Worm (Caenorhabditis elegans) whole organism, late embryonic: Measurements from ENCODE around the gene psf-1.

Experiments
- F13H6.1 ChIP-seq: sonication (generic microtip); optimal IDR thresholded peaks from 2 replicates; lab custom pipeline; 2016; ENCODE audit warnings: missing genetic modification characterization, missing compliant biosample characterization
- K09A11.1 ChIP-seq: sonication (generic microtip); optimal IDR thresholded peaks from 2 replicates; lab custom pipeline; 2017; ENCODE audit warnings: antibody characterized with exemption, mild to moderate bottlenecking, missing genetic modification characterization, missing compliant biosample characterization; ENCODE audit not compliant: insufficient read depth
- T23F11.4 ChIP-seq: fragments of 200-800 bp; sonication (Bioruptor generic); optimal IDR thresholded peaks from 2 replicates; lab custom pipeline; 2018; ENCODE audit warnings: mild to moderate bottlenecking, missing genetic modification characterization, missing compliant biosample characterization
- Y22D7AL.16 ChIP-seq: sonication (generic microtip); optimal IDR thresholded peaks from 2 replicates; lab custom pipeline; 2016; ENCODE audit warnings: missing genetic modification characterization, missing compliant biosample characterization
- ama-1 ChIP-seq: fragments of 150-350 bp; optimal IDR thresholded peaks from 2 replicates; lab custom pipeline; 2014
- ceh-14 ChIP-seq: sonication (generic microtip); optimal IDR thresholded peaks from 2 replicates; lab custom pipeline; 2016; ENCODE audit warnings: missing genotype, missing genetic modification characterization, missing compliant biosample characterization
- ceh-19 ChIP-seq: fragments of 200-800 bp; sonication (Bioruptor generic); optimal IDR thresholded peaks from 2 replicates; lab custom pipeline; 2018; ENCODE audit warnings: mild to moderate bottlenecking, missing genetic modification characterization, missing compliant biosample characterization
- ceh-22 ChIP-seq: sonication (generic microtip); optimal IDR thresholded peaks from 2 replicates; lab custom pipeline; 2017; ENCODE audit warnings: missing biosample characterization, missing genetic modification characterization
- ceh-24 ChIP-seq: sonication (generic microtip); optimal IDR thresholded peaks from 2 replicates; lab custom pipeline; 2016; ENCODE audit warnings: mild to moderate bottlenecking, missing genetic modification characterization, missing compliant biosample characterization
- elt-4 ChIP-seq: sonication (generic microtip); optimal IDR thresholded peaks from 2 replicates; lab custom pipeline; 2016; ENCODE audit warnings: missing genetic modification characterization, missing compliant biosample characterization
- eyg-1 ChIP-seq: sonication (generic microtip); optimal IDR thresholded peaks from 2 replicates; lab custom pipeline; 2016; ENCODE audit warnings: missing genotype, missing genetic modification characterization, missing compliant biosample characterization
- fax-1 ChIP-seq: sonication (generic microtip); optimal IDR thresholded peaks from 2 replicates; lab custom pipeline; 2016; ENCODE audit warnings: missing genotype, missing genetic modification characterization, missing compliant biosample characterization
- fkh-10 ChIP-seq: fragments of 150-350 bp; optimal IDR thresholded peaks from 2 replicates; lab custom pipeline; 2014; ENCODE audit warnings: missing biosample characterization, missing genetic modification reagents, missing genetic modification characterization
- npax-4 ChIP-seq: sonication (generic microtip); optimal IDR thresholded peaks from 2 replicates; lab custom pipeline; 2016; ENCODE audit warnings: missing genetic modification characterization, missing compliant biosample characterization
- odd-2 ChIP-seq: sonication (generic microtip); optimal IDR thresholded peaks from 2 replicates; lab custom pipeline; 2017; ENCODE audit warnings: antibody characterized with exemption, mild to moderate bottlenecking, missing genetic modification characterization, missing compliant biosample characterization
- pag-3 ChIP-seq: sonication (generic microtip); optimal IDR thresholded peaks from 2 replicates; lab custom pipeline; 2016; ENCODE audit warnings: missing compliant biosample characterization, missing genetic modification characterization, borderline replicate concordance
- pha-4 ChIP-seq: fragments of 150-350 bp; optimal IDR thresholded peaks from 2 replicates; lab custom pipeline; 2018; ENCODE audit warnings: missing biosample characterization, missing genetic modification reagents, missing genetic modification characterization
- ref-2 ChIP-seq: sonication (generic microtip); optimal IDR thresholded peaks from 2 replicates; lab custom pipeline; 2016; ENCODE audit warnings: missing genetic modification characterization, missing compliant biosample characterization
- sox-2 ChIP-seq: fragments of 200-800 bp; sonication (Bioruptor generic); IDR thresholded peaks from 2 replicates; pipeline ENCODE4 v1.3.6; 2022; ENCODE audit warnings: missing genetic modification reagents, missing genetic modification characterization, missing compliant biosample characterization
- syd-9 ChIP-seq: sonication (generic microtip); optimal IDR thresholded peaks from 2 replicates; lab custom pipeline; 2016; ENCODE audit warnings: mild to moderate bottlenecking, missing genetic modification characterization, moderate library complexity, missing compliant biosample characterization
- ttx-3 ChIP-seq: sonication (generic microtip); optimal IDR thresholded peaks from 2 replicates; lab custom pipeline; 2016; ENCODE audit warnings: missing genetic modification reagents, missing genetic modification characterization, missing compliant biosample characterization
- unc-42 ChIP-seq: sonication (generic microtip); optimal IDR thresholded peaks from 2 replicates; lab custom pipeline; 2016; ENCODE audit warnings: missing genotype, missing genetic modification characterization, missing compliant biosample characterization
- unc-86 ChIP-seq: sonication (generic microtip); optimal IDR thresholded peaks from 2 replicates; lab custom pipeline; 2016; ENCODE audit warnings: missing genetic modification characterization, missing compliant biosample characterization

The psf-1 gene

ce11 chrII:10016013-10016412, 47.5 kb downstream of the psf-1 start, which contains the start of gene lec-2:
TSS of gene lec-2 (minus strand) at chrII:10016183.
- TF ChIP-seq syd-9 (tag; lab: Kevin White, UChicago) (no peak), ceh-22 (no peak), Y22D7AL.16 (tag; lab: Kevin White, UChicago) (no peak), unc-42 (tag; lab: Kevin White, UChicago) (no peak), pag-3 (no peak), unc-86 (tag; lab: Kevin White, UChicago) (no peak), npax-4 (tag; lab: Kevin White, UChicago) (no peak), odd-2 (tag; lab: Kevin White, UChicago) (no peak), ceh-24 (no peak), ceh-14 (tag; lab: Kevin White, UChicago) (no peak), sox-2 (GFP tag; lab: Robert Waterston, UW) (no peak), ama-1 (lab: Kevin White, UChicago) (no peak), fkh-10 (GFP tag; lab: Kevin White, UChicago) (no peak), pha-4 (tag; lab: Kevin White, UChicago) (no peak), ref-2 (tag; lab: Kevin White, UChicago) (no peak), elt-4 (tag; lab: Kevin White, UChicago) (no peak)

ce11 chrII:10017528-10017927, 49.1 kb downstream of the psf-1 start:
- TF ChIP-seq pag-3, result no peak
- TF ChIP-seq ceh-19 (GFP tag; lab: Kevin White, UChicago), result no peak
- TF ChIP-seq unc-42 (tag; lab: Kevin White, UChicago), result no peak
- no peak for TF ChIP-seq syd-9 (tag; lab: Kevin White, UChicago)
- TF ChIP-seq T23F11.4 (GFP tag; lab: Kevin White, UChicago), result no peak
- no peak for TF ChIP-seq ttx-3
- no peak for TF ChIP-seq eyg-1 (tag; lab: Kevin White, UChicago)
- TF ChIP-seq fax-1, result no peak
- TF ChIP-seq K09A11.1 (tag; lab: Kevin White, UChicago), result no peak
- no peak for TF ChIP-seq F13H6.1 (tag; lab: Kevin White, UChicago)
